Fruit fly (Drosophila melanogaster) whole organism, wandering third instar larva: ENCODE results near the gene tws.

Source experiments
- Abd-B ChIP-seq: fragments of >200 bp; optimal IDR thresholded peaks from 2 replicates; lab custom pipeline; 2017; ENCODE audit warnings: missing biosample characterization, missing genetic modification characterization
- CG32264 ChIP-seq: fragments of 200-800 bp; sonication (Bioruptor generic); optimal IDR thresholded peaks from 2 replicates; lab custom pipeline; 2016; ENCODE audit warnings: missing biosample characterization, missing genetic modification characterization
- CG9705 ChIP-seq: fragments of 200-800 bp; sonication (Bioruptor generic); optimal IDR thresholded peaks from 2 replicates; lab custom pipeline; 2018; ENCODE audit warnings: missing biosample characterization, mild to moderate bottlenecking, missing genetic modification characterization
- CrebA ChIP-seq: fragments of 200-800 bp; sonication (Bioruptor generic); optimal IDR thresholded peaks from 2 replicates; lab custom pipeline; 2016; ENCODE audit warnings: missing biosample characterization, mild to moderate bottlenecking, missing genetic modification characterization, borderline replicate concordance
- Dfd ChIP-seq: fragments of >200 bp; optimal IDR thresholded peaks from 2 replicates; lab custom pipeline; 2017; ENCODE audit warnings: missing biosample characterization, missing genetic modification characterization
- Dif ChIP-seq: fragments of 200-275, 200-300 bp; sonication (Bioruptor generic); optimal IDR thresholded peaks from 2 replicates; lab custom pipeline; 2018; ENCODE audit warnings: missing biosample characterization, missing genetic modification characterization; ENCODE audit not compliant: partially characterized antibody
- GATAd ChIP-seq: sonication (Bioruptor generic); optimal IDR thresholded peaks from 2 replicates; lab custom pipeline; 2016; ENCODE audit warnings: missing biosample characterization, missing genetic modification characterization
- HLH106 ChIP-seq: fragments of 200-800 bp; optimal IDR thresholded peaks from 3 replicates; lab custom pipeline; 2019; ENCODE audit warnings: missing biosample characterization, mild to moderate bottlenecking, missing genetic modification characterization, moderate library complexity
- Hnf4 ChIP-seq: fragments of 200-800 bp; sonication (Bioruptor generic); optimal IDR thresholded peaks from 2 replicates; lab custom pipeline; 2016; ENCODE audit warnings: missing biosample characterization, mild to moderate bottlenecking, missing genetic modification characterization
- Hr78 ChIP-seq: fragments of >200 bp; optimal IDR thresholded peaks from 2 replicates; lab custom pipeline; 2017; ENCODE audit warnings: missing biosample characterization, missing genetic modification characterization
- Hr83 ChIP-seq: fragments of 200-300 bp; sonication (Bioruptor generic); optimal IDR thresholded peaks from 2 replicates; lab custom pipeline; 2016; ENCODE audit warnings: missing biosample characterization, mild to moderate bottlenecking, missing genetic modification characterization, moderate library complexity; ENCODE audit not compliant: poor library complexity, severe bottlenecking
- Jra ChIP-seq: sonication (Bioruptor generic); optimal IDR thresholded peaks from 2 replicates; lab custom pipeline; 2016; ENCODE audit warnings: missing biosample characterization, missing genetic modification characterization
- Mio ChIP-seq: sonication (Bioruptor generic); optimal IDR thresholded peaks from 2 replicates; lab custom pipeline; 2016; ENCODE audit warnings: missing biosample characterization, missing genetic modification characterization
- Myc ChIP-seq: fragments of >200 bp; optimal IDR thresholded peaks from 2 replicates; lab custom pipeline; 2017
- N ChIP-seq: fragments of >200 bp; optimal IDR thresholded peaks from 2 replicates; lab custom pipeline; 2018; ENCODE audit warnings: missing biosample characterization, missing external identifiers, missing genetic modification characterization
- OdsH ChIP-seq: fragments of 200-800 bp; sonication (Bioruptor generic); optimal IDR thresholded peaks from 2 replicates; lab custom pipeline; 2016; ENCODE audit warnings: missing biosample characterization, mild to moderate bottlenecking, missing genetic modification characterization
- Rel ChIP-seq, 2 experiments: fragments of 200-800 bp; sonication (Bioruptor generic) in 1 of 2; optimal IDR thresholded peaks; 2 replicates in 1 of 2; 3 replicates in 1 of 2; lab custom pipeline; 2016 to 2019; ENCODE audit warnings: mild to moderate bottlenecking in 2 of 2, missing biosample characterization in 2 of 2, missing genetic modification characterization in 2 of 2, moderate library complexity in 1 of 2
- Sp1 ChIP-seq: fragments of 200-800 bp; sonication (Bioruptor generic); optimal IDR thresholded peaks from 3 replicates; lab custom pipeline; 2019; ENCODE audit warnings: missing biosample characterization, mild to moderate bottlenecking, missing genetic modification characterization, moderate library complexity
- Vsx2 ChIP-seq: fragments of 200-300, 225-300 bp; sonication (Bioruptor generic); optimal IDR thresholded peaks from 2 replicates; lab custom pipeline; 2018; ENCODE audit warnings: missing biosample characterization, missing genetic modification characterization; ENCODE audit not compliant: partially characterized antibody
- br ChIP-seq: fragments of 200-800 bp; sonication (Bioruptor generic); optimal IDR thresholded peaks from 2 replicates; lab custom pipeline; 2016; ENCODE audit warnings: missing biosample characterization, missing genetic modification characterization
- brk ChIP-seq: fragments of 200-800 bp; sonication (Bioruptor generic); optimal IDR thresholded peaks from 2 replicates; lab custom pipeline; 2016; ENCODE audit warnings: missing biosample characterization, mild to moderate bottlenecking, missing genetic modification characterization
- dl ChIP-seq, 2 experiments: fragments of 175-275, 200-275 bp in 1 of 2; fragments of 200-275 bp in 1 of 2; sonication (Bioruptor generic); optimal IDR thresholded peaks; lab custom pipeline; 2018; ENCODE audit warnings: mild to moderate bottlenecking in 2 of 2, missing biosample characterization in 2 of 2, missing genetic modification characterization in 2 of 2, moderate library complexity in 2 of 2; ENCODE audit not compliant: partially characterized antibody in 2 of 2, insufficient read depth in 1 of 2
- dmrt93B ChIP-seq: fragments of 200-800 bp; sonication (Bioruptor generic); optimal IDR thresholded peaks from 2 replicates; lab custom pipeline; 2018; ENCODE audit warnings: missing biosample characterization, mild to moderate bottlenecking, missing genetic modification characterization
- dsf ChIP-seq: sonication (Bioruptor generic); optimal IDR thresholded peaks from 2 replicates; lab custom pipeline; 2016; ENCODE audit warnings: missing biosample characterization, missing genetic modification characterization, borderline replicate concordance
- ey ChIP-seq: fragments of 200-800 bp; sonication (Bioruptor generic); optimal IDR thresholded peaks from 2 replicates; lab custom pipeline; 2016; ENCODE audit warnings: missing biosample characterization, missing genetic modification characterization
- foxo ChIP-seq, 2 experiments: fragments of 200-800 bp; sonication (Bioruptor generic); optimal IDR thresholded peaks; 2 replicates in 1 of 2; 3 replicates in 1 of 2; lab custom pipeline; 2016 to 2017; ENCODE audit warnings: missing biosample characterization in 2 of 2, missing genetic modification characterization in 2 of 2
- fru ChIP-seq: fragments of 200-800 bp; sonication (Bioruptor generic); optimal IDR thresholded peaks from 3 replicates; lab custom pipeline; 2016; ENCODE audit warnings: missing biosample characterization, mild to moderate bottlenecking, missing genetic modification characterization
- h ChIP-seq: fragments of 200-800 bp; sonication (Bioruptor generic); optimal IDR thresholded peaks from 3 replicates; lab custom pipeline; 2016; ENCODE audit warnings: missing biosample characterization, mild to moderate bottlenecking, missing genetic modification characterization
- jim ChIP-seq: fragments of 175-275, 200-325 bp; sonication (Bioruptor generic); optimal IDR thresholded peaks from 2 replicates; lab custom pipeline; 2016; ENCODE audit warnings: missing biosample characterization, mild to moderate bottlenecking, missing genetic modification characterization
- lola ChIP-seq: fragments of >200 bp; optimal IDR thresholded peaks from 2 replicates; lab custom pipeline; 2017; ENCODE audit warnings: missing biosample characterization, missing genetic modification characterization
- pan ChIP-seq: fragments of >200 bp; optimal IDR thresholded peaks from 2 replicates; lab custom pipeline; 2017
- psq ChIP-seq: fragments of 200-800 bp; sonication (Bioruptor generic); optimal IDR thresholded peaks from 3 replicates; lab custom pipeline; 2017; ENCODE audit warnings: missing biosample characterization, mild to moderate bottlenecking, missing genetic modification characterization, moderate library complexity
- rgr ChIP-seq: fragments of 200-800 bp; sonication (Bioruptor generic); optimal IDR thresholded peaks from 3 replicates; lab custom pipeline; 2016; ENCODE audit warnings: missing biosample characterization, mild to moderate bottlenecking, missing genetic modification characterization
- sage ChIP-seq: fragments of 200-800 bp; sonication (Bioruptor generic); optimal IDR thresholded peaks from 2 replicates; lab custom pipeline; 2016; ENCODE audit warnings: missing biosample characterization, mild to moderate bottlenecking, missing genetic modification characterization
- sv ChIP-seq: fragments of 200-800 bp; sonication (Bioruptor generic); optimal IDR thresholded peaks from 3 replicates; lab custom pipeline; 2016; ENCODE audit warnings: missing biosample characterization, missing genetic modification characterization
- tai ChIP-seq: sonication (Bioruptor generic); optimal IDR thresholded peaks from 2 replicates; lab custom pipeline; 2016; ENCODE audit warnings: missing biosample characterization, missing genetic modification characterization
- usp ChIP-seq: fragments of >200 bp; optimal IDR thresholded peaks from 2 replicates; lab custom pipeline; 2017; ENCODE audit warnings: missing biosample characterization, missing genetic modification characterization
- woc ChIP-seq: sonication (Bioruptor generic); optimal IDR thresholded peaks from 2 replicates; lab custom pipeline; 2016; ENCODE audit warnings: missing biosample characterization, mild to moderate bottlenecking, missing genetic modification characterization

The tws gene

dm6 chr3R:10086683-10087082 lies 52.9 kb downstream of the tws start:
- peak; percentile 18 for TF ChIP-seq tai (GFP tag; lab: Kevin White, UChicago)
- no peak for TF ChIP-seq Myc (lab: Kevin White, UChicago)

- no peak for TF ChIP-seq Hr78
Measured at dm6 chr3R:10086222-10086621, 53.4 kb downstream of the tws start.

dm6 chr3R:10084914-10085313 lies 54.7 kb downstream of the tws start:
- TF ChIP-seq h (GFP tag; lab: Kevin White, UChicago) (peak; percentile 95), N (GFP tag; lab: Kevin White, UChicago) (no peak), sage (peak; percentile 84), CG32264 (GFP tag; lab: Kevin White, UChicago) (peak; percentile 72), tai (GFP tag; lab: Kevin White, UChicago) (peak; percentile 86), Hr78 (no peak), woc (GFP tag; lab: Kevin White, UChicago) (peak; percentile 77), Rel (GFP tag; optimal IDR thresholded peaks at IDR 0.05; lab: Kevin White, UChicago) (no peak), Rel (tag; optimal IDR thresholded peaks at IDR 0.05; lab: Kevin White, UChicago) (peak; percentile 64), Dif (GFP tag; lab: Kevin White, UChicago) (no peak), brk (GFP tag; lab: Kevin White, UChicago) (peak; percentile 30), Mio (GFP tag; lab: Kevin White, UChicago) (peak; percentile 80), psq (GFP tag; lab: Kevin White, UChicago) (peak; percentile 89), CrebA (GFP tag; lab: Kevin White, UChicago) (peak; percentile 67), lola (no peak), GATAd (no peak), Dfd (peak; percentile 88), Sp1 (peak; percentile 91), Hr83 (GFP tag; lab: Kevin White, UChicago) (peak; percentile 25), rgr (GFP tag; lab: Kevin White, UChicago) (peak; percentile 96), Myc (lab: Kevin White, UChicago) (no peak), br (GFP tag; lab: Kevin White, UChicago) (peak; percentile 92), jim (no peak), HLH106 (peak; percentile 94), dl (GFP tag; optimal IDR thresholded peaks at IDR 0.05; lab: Kevin White, UChicago; ENCODE audit: insufficient read depth in 1 of 2, partially characterized antibody in 2 of 2) (no peak), usp (GFP tag; lab: Kevin White, UChicago) (no peak), OdsH (GFP tag; lab: Kevin White, UChicago) (peak; percentile 95), fru (GFP tag; lab: Kevin White, UChicago) (peak; percentile 95), Abd-B (no peak), sv (GFP tag; lab: Kevin White, UChicago) (no peak), dsf (GFP tag; lab: Kevin White, UChicago) (peak; percentile 70), Hnf4 (peak; percentile 88), ey (GFP tag; lab: Kevin White, UChicago) (peak; percentile 96), pan (no peak), Jra (GFP tag; lab: Kevin White, UChicago) (peak; percentile 83), CG9705 (GFP tag; lab: Kevin White, UChicago) (peak; percentile 65), dmrt93B (peak; percentile 90), foxo (GFP tag; optimal IDR thresholded peaks at IDR 0.05; lab: Kevin White, UChicago) (peak; percentile 43 to 97), Vsx2 (GFP tag; lab: Kevin White, UChicago) (no peak)
- TF ChIP-seq, all 38 proteins: peak for 25
